Fruit fly (Drosophila melanogaster) whole organism, adult: ENCODE measurements around the gene CG11964.

Experiments
- CG14711 ChIP-seq: fragments of 200-800 bp; sonication (Bioruptor generic); optimal IDR thresholded peaks from 2 replicates; lab custom pipeline; 2018; ENCODE audit warnings: missing biosample characterization, mild to moderate bottlenecking, missing genetic modification characterization, moderate library complexity
- CG33017 ChIP-seq: fragments of 200-800 bp; sonication (Bioruptor generic); optimal IDR thresholded peaks from 2 replicates; lab custom pipeline; 2018; ENCODE audit warnings: missing biosample characterization, mild to moderate bottlenecking, missing genetic modification characterization, moderate library complexity
- Clk ChIP-seq: fragments of 200-800 bp; sonication (Bioruptor generic); optimal IDR thresholded peaks from 2 replicates; lab custom pipeline; 2017; ENCODE audit warnings: missing biosample characterization, missing genetic modification characterization
- Hr96 ChIP-seq: fragments of 200-800 bp; sonication (Bioruptor generic); optimal IDR thresholded peaks from 2 replicates; lab custom pipeline; 2016; ENCODE audit warnings: missing biosample characterization, missing genetic modification characterization
- Mnt ChIP-seq: fragments of 200-800 bp; sonication (Bioruptor generic); optimal IDR thresholded peaks from 2 replicates; lab custom pipeline; 2016; ENCODE audit warnings: missing biosample characterization, mild to moderate bottlenecking, missing genetic modification characterization
- cnc ChIP-seq, 2 experiments: fragments of >200 bp; optimal IDR thresholded peaks; 2 replicates each; lab custom pipeline; 2017
- pad ChIP-seq: fragments of 200-800 bp; sonication (Bioruptor generic); optimal IDR thresholded peaks from 3 replicates; lab custom pipeline; 2017; ENCODE audit warnings: missing biosample characterization, missing genetic modification characterization, mild to moderate bottlenecking, moderate library complexity, missing genetic modification reagents

DNA sequence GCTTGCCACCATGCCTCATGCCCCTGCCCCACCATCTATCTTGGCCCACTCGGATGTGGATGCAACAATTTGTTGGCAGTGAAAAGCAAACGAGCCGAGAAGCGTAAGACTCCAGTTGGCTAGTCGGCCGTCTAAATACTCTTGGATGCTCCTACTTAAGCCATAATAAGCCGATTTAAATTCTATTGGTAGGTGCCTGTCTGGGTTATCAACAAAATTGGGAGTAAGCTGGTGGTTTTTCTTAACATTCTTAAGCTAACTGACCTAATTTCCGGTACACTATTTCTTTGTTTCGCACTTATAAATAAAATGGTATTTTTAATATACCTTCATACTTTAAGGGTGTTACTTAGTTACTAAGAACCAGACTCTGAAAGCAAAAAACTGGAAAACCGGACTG is 12.9 kb upstream of the CG11964 start:
- TF ChIP-seq Hr96 (GFP tag; lab: Kevin White, UChicago) (no peak), CG33017 (no peak), Clk (GFP tag; lab: Kevin White, UChicago) (no peak), pad (GFP tag; lab: Kevin White, UChicago) (no peak), Mnt (GFP tag; lab: Kevin White, UChicago) (no peak), CG14711 (tag; lab: Kevin White, UChicago) (no peak), cnc (optimal IDR thresholded peaks at IDR 0.05; lab: Kevin White, UChicago) (no peak)
